Fruit fly (Drosophila melanogaster) Kc167 (cell line): ENCODE results near the gene daed.

Experiments
- Myc ChIP-seq: fragments of >200 bp; optimal IDR thresholded peaks from 2 replicates; lab custom pipeline; 2017; ENCODE audit warnings: missing external identifiers
- Sin3A ChIP-seq: fragments of >200 bp; optimal IDR thresholded peaks from 2 replicates; lab custom pipeline; 2018; ENCODE audit warnings: missing external identifiers
- h ChIP-seq: fragments of >200 bp; optimal IDR thresholded peaks from 3 replicates; lab custom pipeline; 2018; ENCODE audit warnings: missing external identifiers
- insv ChIP-seq: fragments of >200 bp; optimal IDR thresholded peaks from 3 replicates; lab custom pipeline; 2018; ENCODE audit warnings: missing external identifiers
- psq ChIP-seq: fragments of >200 bp; optimal IDR thresholded peaks from 2 replicates; lab custom pipeline; 2017; ENCODE audit warnings: missing external identifiers
- ttk ChIP-seq: sonication (Bioruptor generic); optimal IDR thresholded peaks from 2 replicates; lab custom pipeline; 2017; ENCODE audit warnings: missing external identifiers

The daed gene

dm6 chr2L:2184129-2184528, 32.0 kb downstream of the daed start:
- no peak for TF ChIP-seq ttk (lab: Kevin White, UChicago)
- TF ChIP-seq Myc (lab: Kevin White, UChicago): no peak
- no peak for TF ChIP-seq psq

dm6 chr2L:2182735-2183340, 33.3 kb downstream of the daed start:
- TF ChIP-seq psq (no peak), h (lab: Kevin White, UChicago) (no peak), Myc (lab: Kevin White, UChicago) (no peak), Sin3A (lab: Kevin White, UChicago) (no peak), insv (lab: Kevin White, UChicago) (no peak), ttk (lab: Kevin White, UChicago) (no peak)

- TF ChIP-seq Sin3A (lab: Kevin White, UChicago) (no peak), insv (lab: Kevin White, UChicago) (no peak), h (lab: Kevin White, UChicago) (no peak), ttk (lab: Kevin White, UChicago) (no peak), psq (no peak), Myc (lab: Kevin White, UChicago) (no peak)
Observed at dm6 chr2L:2181971-2182643, 34.0 kb downstream of the daed start.

- TF ChIP-seq insv (lab: Kevin White, UChicago): no peak
- TF ChIP-seq Myc (lab: Kevin White, UChicago): no peak
- no peak for TF ChIP-seq h (lab: Kevin White, UChicago)
- TF ChIP-seq Sin3A (lab: Kevin White, UChicago): no peak
- no peak for TF ChIP-seq ttk (lab: Kevin White, UChicago)
- no peak for TF ChIP-seq psq
Observed at dm6 chr2L:2180665-2181064, 35.4 kb downstream of the daed start.

- TF ChIP-seq Myc (lab: Kevin White, UChicago) (no peak), ttk (lab: Kevin White, UChicago) (no peak), psq (no peak), insv (lab: Kevin White, UChicago) (no peak), Sin3A (lab: Kevin White, UChicago) (no peak), h (lab: Kevin White, UChicago) (no peak)
Observed at dm6 chr2L:2180120-2180539, 36.0 kb downstream of the daed start.

- TF ChIP-seq ttk (lab: Kevin White, UChicago): no peak
- TF ChIP-seq insv (lab: Kevin White, UChicago): no peak
- no peak for TF ChIP-seq h (lab: Kevin White, UChicago)
- no peak for TF ChIP-seq Sin3A (lab: Kevin White, UChicago)
- TF ChIP-seq Myc (lab: Kevin White, UChicago): no peak
- no peak for TF ChIP-seq psq
Observed at dm6 chr2L:2179366-2179765, 36.7 kb downstream of the daed start.

- TF ChIP-seq Myc (lab: Kevin White, UChicago) (no peak), psq (no peak), ttk (lab: Kevin White, UChicago) (no peak), h (lab: Kevin White, UChicago) (no peak), Sin3A (lab: Kevin White, UChicago) (no peak), insv (lab: Kevin White, UChicago) (no peak)
Observed at dm6 chr2L:2178810-2179143, 37.3 kb downstream of the daed start.

dm6 chr2L:2177969-2178809, 37.9 kb downstream of the daed start, which contains the start of gene aop:
aop (minus strand) TSS chr2L:2178754.
- TF ChIP-seq insv (lab: Kevin White, UChicago): no peak
- TF ChIP-seq ttk (lab: Kevin White, UChicago): no peak
- TF ChIP-seq Myc (lab: Kevin White, UChicago): no peak
- no peak for TF ChIP-seq Sin3A (lab: Kevin White, UChicago)
- TF ChIP-seq psq: no peak
- TF ChIP-seq h (lab: Kevin White, UChicago): no peak

- no peak for TF ChIP-seq insv (lab: Kevin White, UChicago)
Observed at dm6 chr2L:2177312-2177968, 38.7 kb downstream of the daed start.

- TF ChIP-seq psq (no peak), h (lab: Kevin White, UChicago) (no peak), ttk (lab: Kevin White, UChicago) (no peak), insv (lab: Kevin White, UChicago) (no peak)
Observed at dm6 chr2L:2175930-2176643, 40.0 kb downstream of the daed start.
